Worm (Caenorhabditis elegans) whole organism, L1 larva: ENCODE measurements around the gene srd-19.
A peak's percentile ranks its signal among the peaks of the same experiment; 100 is the strongest.

ENCODE experiments used
- F16B12.6 ChIP-seq: fragments of 150-350 bp; optimal IDR thresholded peaks from 2 replicates; lab custom pipeline; 2014; ENCODE audit warnings: missing biosample characterization, missing genetic modification characterization
- alr-1 ChIP-seq: fragments of 200-800 bp; sonication (Bioruptor generic); optimal IDR thresholded peaks from 2 replicates; lab custom pipeline; 2018; ENCODE audit warnings: borderline replicate concordance, mild to moderate bottlenecking, missing genetic modification characterization, missing compliant biosample characterization
- ama-1 ChIP-seq: fragments of 150-350 bp; optimal IDR thresholded peaks from 2 replicates; lab custom pipeline; 2014
- blmp-1 ChIP-seq: fragments of 150-350 bp; optimal IDR thresholded peaks from 2 replicates; lab custom pipeline; 2014; ENCODE audit warnings: missing biosample characterization, missing genetic modification characterization
- elt-3 ChIP-seq, 6 experiments: fragments of 150-350 bp in 1 of 6; sonication (generic microtip); optimal IDR thresholded peaks; 2 replicates each; lab custom pipeline; 2017 to 2018; ENCODE audit warnings: missing biosample characterization in 6 of 6, missing genetic modification characterization in 6 of 6, inconsistent platforms in 1 of 6
- fkh-10 ChIP-seq: sonication (generic microtip); optimal IDR thresholded peaks from 2 replicates; lab custom pipeline; 2017; ENCODE audit warnings: missing biosample characterization, missing genetic modification reagents, missing genetic modification characterization
- nhr-11 ChIP-seq: fragments of 150-350 bp; optimal IDR thresholded peaks from 2 replicates; lab custom pipeline; 2014; ENCODE audit warnings: missing biosample characterization, missing genetic modification characterization
- nhr-19 ChIP-seq: fragments of 200-800 bp; sonication (Bioruptor generic); conservative IDR thresholded peaks from 2 replicates; pipeline ENCODE4 v1.3.6; 2022; ENCODE audit warnings: missing genetic modification characterization, missing compliant biosample characterization
- unc-62 ChIP-seq: fragments of 150-350 bp; optimal IDR thresholded peaks from 2 replicates; lab custom pipeline; 2014; ENCODE audit warnings: missing biosample characterization, missing genetic modification reagents, missing genetic modification characterization
- zag-1 ChIP-seq: fragments of 150-350 bp; optimal IDR thresholded peaks from 2 replicates; lab custom pipeline; 2014; ENCODE audit warnings: missing biosample characterization, missing genetic modification characterization

DNA sequence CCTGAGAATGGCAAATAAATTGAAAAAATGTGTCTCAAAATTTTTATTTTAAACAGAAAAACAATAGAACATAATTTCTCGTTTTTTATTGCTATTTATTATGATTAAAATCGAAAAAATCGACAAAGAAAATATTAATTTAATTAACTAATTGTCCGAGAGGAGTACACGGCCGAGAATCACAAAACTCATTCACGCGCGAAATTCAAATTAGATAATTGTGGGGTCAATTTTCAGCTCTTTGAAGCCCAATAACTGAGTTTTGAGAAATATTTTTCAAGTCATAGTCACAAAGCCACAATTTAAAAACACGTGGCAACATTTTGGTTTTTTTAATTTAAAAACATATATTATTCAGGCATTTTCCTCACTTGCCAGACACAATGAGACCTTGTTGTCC lies 19.5 kb downstream of the srd-19 start:
- TF ChIP-seq zag-1 (tag; lab: Kevin White, UChicago) (no peak), nhr-19 (GFP tag; lab: Robert Waterston, UW) (peak; percentile 54), ama-1 (lab: Kevin White, UChicago) (no peak), nhr-11 (tag; lab: Kevin White, UChicago) (no peak), unc-62 (GFP tag; lab: Kevin White, UChicago) (no peak), fkh-10 (GFP tag; lab: Kevin White, UChicago) (no peak), alr-1 (tag; lab: Kevin White, UChicago) (no peak), elt-3 (tag; optimal IDR thresholded peaks at IDR 0.05; lab: Kevin White, UChicago) (no peak), F16B12.6 (tag; lab: Kevin White, UChicago) (no peak), blmp-1 (tag; lab: Kevin White, UChicago) (peak; percentile 43)
